Fruit fly (Drosophila melanogaster) whole organism, embryonic: ENCODE results near the gene CG5214.

Experiments used
- BtbVII ChIP-seq: fragments of 200-800 bp; sonication (Bioruptor generic); optimal IDR thresholded peaks from 3 replicates; lab custom pipeline; 2017; ENCODE audit warnings: missing biosample characterization, mild to moderate bottlenecking, missing genetic modification characterization
- CG10321 ChIP-seq: fragments of 200-800 bp; sonication (Bioruptor generic); IDR thresholded peaks from 2 replicates; pipeline ENCODE4 v1.3.6; 2022; ENCODE audit warnings: missing biosample characterization, missing genetic modification characterization
- CG10543 ChIP-seq: fragments of 200-800 bp; sonication (Bioruptor generic); optimal IDR thresholded peaks from 3 replicates; lab custom pipeline; 2017; ENCODE audit warnings: missing biosample characterization, mild to moderate bottlenecking, missing genetic modification characterization, moderate library complexity
- CG11247 ChIP-seq: fragments of 200-800 bp; sonication (Bioruptor generic); IDR thresholded peaks from 2 replicates; pipeline ENCODE4 v1.3.6; 2022; ENCODE audit warnings: missing biosample characterization, missing genetic modification characterization
- CG11456 ChIP-seq: fragments of 200-800 bp; sonication (Bioruptor generic); IDR thresholded peaks from 3 replicates; pipeline ENCODE4 v1.3.6; 2022; ENCODE audit warnings: missing biosample characterization, missing genetic modification characterization
- CG11504 ChIP-seq: fragments of 200-800 bp; sonication (Bioruptor generic); optimal IDR thresholded peaks from 3 replicates; lab custom pipeline; 2019; ENCODE audit warnings: missing biosample characterization, mild to moderate bottlenecking, missing genetic modification characterization, moderate library complexity
- CG12299 ChIP-seq: fragments of 200-800 bp; sonication (Bioruptor generic); optimal IDR thresholded peaks from 2 replicates; lab custom pipeline; 2018; ENCODE audit warnings: missing biosample characterization, mild to moderate bottlenecking, missing genetic modification characterization
- CG13287 ChIP-seq: fragments of 200-800 bp; sonication (Bioruptor generic); IDR thresholded peaks from 2 replicates; pipeline ENCODE4 v1.3.6; 2022; ENCODE audit warnings: missing biosample characterization, missing genetic modification characterization; ENCODE audit not compliant: partially characterized antibody
- CG14965 ChIP-seq: fragments of 200-800 bp; sonication (Bioruptor generic); optimal IDR thresholded peaks from 2 replicates; lab custom pipeline; 2016; ENCODE audit warnings: missing biosample characterization, missing genetic modification characterization, borderline replicate concordance
- CG1529 ChIP-seq: fragments of 200-800 bp; sonication (Bioruptor generic); optimal IDR thresholded peaks from 3 replicates; lab custom pipeline; 2018; ENCODE audit warnings: missing biosample characterization, missing genetic modification characterization
- CG17361 ChIP-seq: fragments of 200-800 bp; sonication (Bioruptor generic); IDR thresholded peaks from 3 replicates; pipeline ENCODE4 v1.3.6; 2022; ENCODE audit warnings: missing biosample characterization, missing genetic modification characterization
- CG17385 ChIP-seq: fragments of 200-800 bp; sonication (Bioruptor generic); optimal IDR thresholded peaks from 3 replicates; lab custom pipeline; 2018; ENCODE audit warnings: missing biosample characterization, mild to moderate bottlenecking, missing genetic modification characterization
- CG17568 ChIP-seq: fragments of 200-800 bp; sonication (Bioruptor generic); optimal IDR thresholded peaks from 2 replicates; lab custom pipeline; 2018; ENCODE audit warnings: missing biosample characterization, mild to moderate bottlenecking, missing genetic modification characterization, moderate library complexity
- CG17802 ChIP-seq: fragments of 200-800 bp; sonication (Bioruptor generic); optimal IDR thresholded peaks from 2 replicates; lab custom pipeline; 2018; ENCODE audit warnings: missing biosample characterization, mild to moderate bottlenecking, missing genetic modification characterization, moderate library complexity
- CG2199 ChIP-seq: fragments of 200-800 bp; sonication (Bioruptor generic); IDR thresholded peaks from 3 replicates; pipeline ENCODE4 v1.3.6; 2022; ENCODE audit warnings: missing biosample characterization, missing genetic modification characterization
- CG30431 ChIP-seq: fragments of 200-800 bp; sonication (Bioruptor generic); optimal IDR thresholded peaks from 2 replicates; lab custom pipeline; 2017; ENCODE audit warnings: missing biosample characterization, missing genetic modification characterization
- CG34376 ChIP-seq: fragments of 200-800 bp; sonication (Bioruptor generic); optimal IDR thresholded peaks from 2 replicates; lab custom pipeline; 2018; ENCODE audit warnings: missing biosample characterization, mild to moderate bottlenecking, missing genetic modification characterization
- CG6254 ChIP-seq: fragments of 200-800 bp; sonication (Bioruptor generic); optimal IDR thresholded peaks from 3 replicates; lab custom pipeline; 2017; ENCODE audit warnings: mild to moderate bottlenecking, missing biosample characterization, missing genetic modification reagents, missing genetic modification characterization
- CG6689 ChIP-seq: fragments of 200-800 bp; sonication (Bioruptor generic); IDR thresholded peaks from 2 replicates; pipeline ENCODE4 v1.3.6; 2022; ENCODE audit warnings: missing biosample characterization, missing genetic modification characterization
- CG6791 ChIP-seq: fragments of 200-800 bp; sonication (Bioruptor generic); IDR thresholded peaks from 3 replicates; pipeline ENCODE4 v1.3.6; 2022; ENCODE audit warnings: missing biosample characterization, missing genetic modification characterization; ENCODE audit not compliant: partially characterized antibody
- CG7372 ChIP-seq: fragments of 200-800 bp; sonication (Bioruptor generic); IDR thresholded peaks from 2 replicates; pipeline ENCODE4 v1.3.6; 2022; ENCODE audit warnings: missing biosample characterization, missing genetic modification characterization
- CG8765 ChIP-seq: fragments of 200-800 bp; sonication (Bioruptor generic); IDR thresholded peaks from 2 replicates; pipeline ENCODE4 v1.3.6; 2022; ENCODE audit warnings: missing biosample characterization, missing genetic modification characterization
- CG9932 ChIP-seq: fragments of 200-800 bp; sonication (Bioruptor generic); IDR thresholded peaks from 2 replicates; pipeline ENCODE4 v1.3.6; 2022; ENCODE audit warnings: missing biosample characterization, missing genetic modification characterization
- D19B ChIP-seq: fragments of 200-800 bp; sonication (Bioruptor generic); optimal IDR thresholded peaks from 2 replicates; lab custom pipeline; 2017; ENCODE audit warnings: missing biosample characterization, mild to moderate bottlenecking, missing genetic modification characterization
- Dek ChIP-seq: fragments of 200-800 bp; sonication (Bioruptor generic); optimal IDR thresholded peaks from 3 replicates; lab custom pipeline; 2019; ENCODE audit warnings: missing biosample characterization, mild to moderate bottlenecking, missing genetic modification characterization, moderate library complexity
- Doc2 ChIP-seq: fragments of 200-800 bp; sonication (Bioruptor generic); IDR thresholded peaks from 2 replicates; pipeline ENCODE4 v1.3.6; 2022; ENCODE audit warnings: missing biosample characterization, missing genetic modification characterization
- Ets65A ChIP-seq: fragments of 200-800 bp; sonication (Bioruptor generic); peaks from one replicate; lab custom pipeline; 2016; ENCODE audit warnings: missing biosample characterization, missing genetic modification characterization
- HHEX ChIP-seq: fragments of 200-800 bp; sonication (Bioruptor generic); optimal IDR thresholded peaks from 3 replicates; lab custom pipeline; 2017; ENCODE audit warnings: missing biosample characterization, mild to moderate bottlenecking, missing genetic modification characterization, missing genetic modification reagents
- Jarid2 ChIP-seq: fragments of 200-800 bp; sonication (Bioruptor generic); optimal IDR thresholded peaks from 3 replicates; lab custom pipeline; 2017; ENCODE audit warnings: mild to moderate bottlenecking, missing biosample characterization, missing genetic modification reagents, missing genetic modification characterization
- MBD-R2 ChIP-seq: fragments of 200-800 bp; sonication (Bioruptor generic); IDR thresholded peaks from 2 replicates; pipeline ENCODE4 v1.3.6; 2022; ENCODE audit warnings: missing biosample characterization, missing genetic modification characterization
- Max ChIP-seq: fragments of 200-800 bp; sonication (Bioruptor generic); optimal IDR thresholded peaks from 2 replicates; lab custom pipeline; 2016; ENCODE audit warnings: missing biosample characterization, mild to moderate bottlenecking, missing genetic modification characterization
- Med ChIP-seq: fragments of 200-800 bp; sonication (Bioruptor generic); peaks from one replicate; lab custom pipeline; 2016; ENCODE audit warnings: missing biosample characterization, missing genetic modification characterization, mild to moderate bottlenecking, inconsistent platforms, moderate library complexity
- Oli ChIP-seq: fragments of 200-800 bp; sonication (Bioruptor generic); optimal IDR thresholded peaks from 2 replicates; lab custom pipeline; 2018; ENCODE audit warnings: missing biosample characterization, mild to moderate bottlenecking, missing genetic modification characterization, moderate library complexity
- Trl ChIP-seq, 3 experiments: fragments of >200 bp in 2 of 3; fragments of 200-800 bp in 1 of 3; sonication (Bioruptor generic) in 1 of 3; optimal IDR thresholded peaks; 2 replicates in 1 of 3; 3 replicates in 2 of 3; lab custom pipeline; 2016 to 2017; ENCODE audit warnings: missing biosample characterization in 1 of 3, missing genetic modification characterization in 1 of 3
- ac ChIP-seq: fragments of 200-800 bp; sonication (Bioruptor generic); optimal IDR thresholded peaks from 3 replicates; lab custom pipeline; 2017; ENCODE audit warnings: missing biosample characterization, mild to moderate bottlenecking, missing genetic modification characterization
- br ChIP-seq: fragments of >200 bp; optimal IDR thresholded peaks from 2 replicates; lab custom pipeline; 2017
- cg ChIP-seq: fragments of 200-800 bp; sonication (Bioruptor generic); optimal IDR thresholded peaks from 3 replicates; lab custom pipeline; 2019; ENCODE audit warnings: missing biosample characterization, mild to moderate bottlenecking, missing genetic modification characterization, moderate library complexity
- gsb ChIP-seq: fragments of 200-800 bp; sonication (Bioruptor generic); IDR thresholded peaks from 2 replicates; pipeline ENCODE4 v1.3.6; 2022; ENCODE audit warnings: missing biosample characterization, missing genetic modification characterization
- sima ChIP-seq: fragments of 200-800 bp; sonication (Bioruptor generic); optimal IDR thresholded peaks from 2 replicates; lab custom pipeline; 2016; ENCODE audit warnings: missing biosample characterization, missing genetic modification characterization
- sna ChIP-seq: fragments of 200-800 bp; sonication (Bioruptor generic); IDR thresholded peaks from 2 replicates; pipeline ENCODE4 v1.3.6; 2022; ENCODE audit warnings: missing biosample characterization, missing genetic modification characterization; ENCODE audit not compliant: partially characterized antibody
- sqz ChIP-seq: fragments of 200-800 bp; sonication (Bioruptor generic); optimal IDR thresholded peaks from 3 replicates; lab custom pipeline; 2018; ENCODE audit warnings: missing biosample characterization, mild to moderate bottlenecking, missing genetic modification characterization
- stc ChIP-seq: fragments of 200-800 bp; sonication (Bioruptor generic); IDR thresholded peaks from 2 replicates; pipeline ENCODE4 v1.3.6; 2022; ENCODE audit warnings: missing biosample characterization, missing genetic modification characterization
- sug ChIP-seq: fragments of 200-800 bp; optimal IDR thresholded peaks from 2 replicates; lab custom pipeline; 2019; ENCODE audit warnings: missing biosample characterization, mild to moderate bottlenecking, missing genetic modification characterization, moderate library complexity
- tll ChIP-seq, 2 experiments: fragments of 200-800 bp in 1 of 2; fragments of >200 bp in 1 of 2; sonication (Bioruptor generic) in 1 of 2; optimal IDR thresholded peaks; 2 replicates each; lab custom pipeline; 2017 to 2019; ENCODE audit warnings: missing biosample characterization in 2 of 2, missing genetic modification characterization in 2 of 2, mild to moderate bottlenecking in 1 of 2, moderate library complexity in 1 of 2
- unc-4 ChIP-seq: fragments of 200-800 bp; sonication (Bioruptor generic); IDR thresholded peaks from 2 replicates; pipeline ENCODE4 v1.3.6; 2022; ENCODE audit warnings: missing biosample characterization, missing genetic modification characterization; ENCODE audit not compliant: partially characterized antibody
- wek ChIP-seq: fragments of 200-800 bp; sonication (Bioruptor generic); optimal IDR thresholded peaks from 3 replicates; lab custom pipeline; 2018; ENCODE audit warnings: missing biosample characterization, mild to moderate bottlenecking, missing genetic modification characterization, moderate library complexity

The CG5214 gene

DNA sequence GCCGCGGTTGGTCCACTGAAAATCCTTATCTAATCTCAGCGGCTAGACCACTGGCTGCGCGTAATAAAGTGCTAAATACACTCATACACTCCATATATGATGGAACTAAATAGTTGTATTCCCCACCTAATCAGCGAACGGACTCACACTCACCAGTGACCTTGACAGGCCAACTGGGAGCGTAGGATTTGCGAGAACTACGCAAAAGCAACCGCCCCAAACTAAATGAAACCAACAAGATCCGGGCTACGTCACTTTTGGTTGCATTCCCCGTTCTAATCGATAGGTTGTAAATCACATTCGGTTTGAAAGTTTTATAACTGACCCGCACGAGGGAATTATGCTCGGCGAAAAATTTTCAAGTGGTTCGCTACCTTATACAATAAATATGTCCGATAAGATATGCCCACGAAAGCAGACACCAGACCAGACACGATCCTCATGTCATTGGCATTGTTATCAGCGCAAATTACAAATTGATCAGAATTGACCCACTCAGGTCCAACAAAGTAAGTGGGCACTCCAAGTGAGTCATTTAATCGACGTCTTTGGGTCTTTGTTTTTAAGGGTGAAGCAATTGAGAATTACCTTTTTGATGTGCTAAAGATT, 44.8 kb upstream of the CG5214 start (continued):
- no peak for TF ChIP-seq CG6254 (GFP tag; lab: Kevin White, UChicago)
- TF ChIP-seq MBD-R2 = no peak
- TF ChIP-seq CG6689 (GFP tag; lab: Robert Waterston, UW) = no peak
- TF ChIP-seq tll (GFP tag; optimal IDR thresholded peaks at IDR 0.05; lab: Kevin White, UChicago) = no peak
- TF ChIP-seq D19B (GFP tag; lab: Kevin White, UChicago) = no peak
- TF ChIP-seq BtbVII = peak; percentile 32
- TF ChIP-seq Dek (tag; lab: Kevin White, UChicago) = no peak
- no peak for TF ChIP-seq Max (GFP tag; lab: Kevin White, UChicago)
- no peak for TF ChIP-seq CG17568 (GFP tag; lab: Kevin White, UChicago)
- no peak for TF ChIP-seq Trl (optimal IDR thresholded peaks at IDR 0.05; lab: Kevin White, UChicago)
- TF ChIP-seq Trl (GFP tag; optimal IDR thresholded peaks at IDR 0.05; lab: Kevin White, UChicago) = no peak
- TF ChIP-seq CG14965 (GFP tag; lab: Kevin White, UChicago) = no peak
- TF ChIP-seq CG7372 (GFP tag; lab: Robert Waterston, UW) = no peak
- TF ChIP-seq CG10321 (GFP tag; lab: Robert Waterston, UW) = no peak
- TF ChIP-seq CG2199 = no peak
- TF ChIP-seq br (lab: Kevin White, UChicago) = no peak
- no peak for TF ChIP-seq CG13287 (GFP tag; lab: Robert Waterston, UW)
- TF ChIP-seq ac = no peak
- no peak for TF ChIP-seq Oli (tag; lab: Kevin White, UChicago)
- TF ChIP-seq sima (GFP tag; lab: Kevin White, UChicago) = no peak
- TF ChIP-seq Doc2 (GFP tag; lab: Robert Waterston, UW) = no peak
- TF ChIP-seq CG6791 (GFP tag; lab: Robert Waterston, UW) = no peak
- TF ChIP-seq sqz (GFP tag; lab: Kevin White, UChicago) = no peak
- TF ChIP-seq CG30431 (GFP tag; lab: Kevin White, UChicago) = no peak
- no peak for TF ChIP-seq gsb (GFP tag; lab: Robert Waterston, UW)

dm6 chr3R:11200042-11200884, 43.8 kb upstream of the CG5214 start:
- TF ChIP-seq Ets65A (GFP tag; lab: Kevin White, UChicago) (peak; percentile 25), stc (GFP tag; lab: Robert Waterston, UW) (0 out of 2 replicates have a peak, but pooled peaks have one; percentile 16), HHEX (GFP tag; lab: Kevin White, UChicago) (no peak), CG17385 (GFP tag; lab: Kevin White, UChicago) (peak; percentile 41), CG1529 (GFP tag; lab: Kevin White, UChicago) (peak; percentile 27), sug (tag; lab: Kevin White, UChicago) (peak; percentile 85), CG8765 (no peak), CG17802 (tag; lab: Kevin White, UChicago) (no peak), CG34376 (GFP tag; lab: Kevin White, UChicago) (peak; percentile 63), CG9932 (GFP tag; lab: Robert Waterston, UW) (no peak), CG11504 (no peak), unc-4 (GFP tag; lab: Robert Waterston, UW) (0 out of 2 replicates have a peak, but pooled peaks have one; percentile 15), Med (GFP tag; lab: Kevin White, UChicago) (peak; percentile 57), CG17361 (0 out of 3 replicates have a peak, but pooled peaks have one; percentile 46), cg (GFP tag; lab: Kevin White, UChicago) (peak; percentile 43), wek (GFP tag; lab: Kevin White, UChicago) (peak; percentile 9), CG12299 (tag; lab: Kevin White, UChicago) (no peak), CG11247 (0 out of 2 replicates have a peak, but pooled peaks have one; percentile 23), sna (no peak), CG11456 (GFP tag; lab: Robert Waterston, UW) (0 out of 3 replicates have a peak, but pooled peaks have one; percentile 36), CG10543 (GFP tag; lab: Kevin White, UChicago) (peak; percentile 30), Trl (optimal IDR thresholded peaks at IDR 0.05; lab: Kevin White, UChicago) (peak; percentile 41 to 84), Trl (GFP tag; optimal IDR thresholded peaks at IDR 0.05; lab: Kevin White, UChicago) (no peak), Jarid2 (GFP tag; lab: Kevin White, UChicago) (peak; percentile 35)
